Worm (Caenorhabditis elegans): ENCODE data around the gene C47D2.1.

C47D2.1 gene

DNA sequence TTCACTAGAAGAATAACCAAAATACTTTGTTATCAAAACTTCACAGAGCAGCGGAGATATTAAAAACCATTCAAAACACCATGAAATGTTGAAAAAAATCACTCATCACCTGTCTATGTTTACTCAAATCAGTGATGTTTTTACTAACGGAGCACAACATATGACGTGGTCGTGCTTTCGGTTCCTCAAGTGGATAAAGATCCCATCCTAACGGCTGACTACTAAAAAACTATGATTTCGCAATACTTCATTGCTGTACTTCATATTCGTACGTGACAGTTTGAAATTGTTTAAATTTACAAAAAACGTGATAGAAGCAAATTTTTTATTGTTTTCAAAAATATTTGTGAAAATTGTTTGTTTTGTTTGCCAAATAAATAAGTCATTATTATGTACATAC is 42.8 kb downstream of the C47D2.1 start:
- no peak for TF ChIP-seq dao-5 (tag; optimal IDR thresholded peaks at IDR 0.05)
- TF ChIP-seq W03F9.2 (tag; optimal IDR thresholded peaks at IDR 0.05): no peak
- no peak for TF ChIP-seq him-1 (tag; optimal IDR thresholded peaks at IDR 0.05)

- no peak for TF ChIP-seq dao-5 (tag; optimal IDR thresholded peaks at IDR 0.05)
- TF ChIP-seq W03F9.2 (tag; optimal IDR thresholded peaks at IDR 0.05): no peak
- TF ChIP-seq him-1 (tag; optimal IDR thresholded peaks at IDR 0.05): no peak
Measured at ce11 chrX:8261125-8261684, 46.3 kb downstream of the C47D2.1 start, which contains the start of gene M60.7. Gene M60.7, minus strand, starts transcription at chrX:8261175.

ce11 chrX:8262734-8263133 is 47.9 kb downstream of the C47D2.1 start:
- TF ChIP-seq him-1 (tag; optimal IDR thresholded peaks at IDR 0.05) (no peak), W03F9.2 (tag; optimal IDR thresholded peaks at IDR 0.05) (no peak), dao-5 (tag; optimal IDR thresholded peaks at IDR 0.05) (no peak)
